Fruit fly (Drosophila melanogaster): Measurements from ENCODE around the gene p53.
A peak's percentile ranks its signal among the peaks of the same experiment; 100 is the strongest.

The p53 gene

dm6 chr3R:23028506-23028905 lies 25.4 kb downstream of the p53 start (continued):
- TF ChIP-seq Doc3 (GFP tag; IDR thresholded peaks at IDR 0.05; ENCODE audit: partially characterized antibody) (no peak), hbn (GFP tag; IDR thresholded peaks at IDR 0.05; ENCODE audit: partially characterized antibody) (no peak), chm (GFP tag; IDR thresholded peaks at IDR 0.05) (no peak), B-H2 (GFP tag; optimal IDR thresholded peaks at IDR 0.05) (no peak), D19B (GFP tag; optimal IDR thresholded peaks at IDR 0.05) (peak; percentile 40), Chrac-16 (GFP tag; optimal IDR thresholded peaks at IDR 0.05) (peak; percentile 53), Oli (tag; optimal IDR thresholded peaks at IDR 0.05) (peak; percentile 32), CG8924 (tag; optimal IDR thresholded peaks at IDR 0.05) (peak; percentile 8), Bdp1 (GFP tag; optimal IDR thresholded peaks at IDR 0.05) (peak; percentile 24), CG12155 (GFP tag; optimal IDR thresholded peaks at IDR 0.05) (peak; percentile 62), slou (GFP tag; optimal IDR thresholded peaks at IDR 0.05) (no peak), sens (GFP tag) (peak; percentile 81), HLH54F (GFP tag; optimal IDR thresholded peaks at IDR 0.05) (peak; percentile 56), dpn (GFP tag; optimal IDR thresholded peaks at IDR 0.05) (peak; percentile 40 to 71), ranshi (GFP tag; IDR thresholded peaks at IDR 0.05) (peak; percentile 53; the same call in 1 of the 2 replicates), Xrp1 (GFP tag; IDR thresholded peaks at IDR 0.05) (peak; percentile 50; the same call in 1 of the 2 replicates), MBD-R2 (GFP tag; IDR thresholded peaks at IDR 0.05) (peak; percentile 33; the same call in 1 of the 2 replicates), chinmo (GFP tag; IDR thresholded peaks at IDR 0.05; ENCODE audit: partially characterized antibody) (no peak), CG2202 (tag; optimal IDR thresholded peaks at IDR 0.05) (no peak), shn (GFP tag; optimal IDR thresholded peaks at IDR 0.05) (peak; percentile 34), trem (tag; optimal IDR thresholded peaks at IDR 0.05) (no peak), Camta (GFP tag; optimal IDR thresholded peaks at IDR 0.05) (no peak), CoRest (tag; optimal IDR thresholded peaks at IDR 0.05) (peak; percentile 50), fd3F (GFP tag; optimal IDR thresholded peaks at IDR 0.05) (peak; percentile 60), sr (GFP tag; IDR thresholded peaks at IDR 0.05) (no peak), CG4707 (GFP tag; optimal IDR thresholded peaks at IDR 0.05) (no peak), dan (GFP tag; IDR thresholded peaks at IDR 0.05) (no peak), H2.0 (GFP tag; IDR thresholded peaks at IDR 0.05) (peak; percentile 45; the same call in 1 of the 2 replicates), CG17829 (tag; optimal IDR thresholded peaks at IDR 0.05) (no peak), Mes4 (GFP tag; optimal IDR thresholded peaks at IDR 0.05) (no peak), Asciz (GFP tag; optimal IDR thresholded peaks at IDR 0.05) (no peak), grn (GFP tag; optimal IDR thresholded peaks at IDR 0.05) (no peak), CG30403 (GFP tag; optimal IDR thresholded peaks at IDR 0.05) (peak; percentile 60), CG7372 (GFP tag; IDR thresholded peaks at IDR 0.05) (peak; percentile 71)

- TF ChIP-seq CG4360 (GFP tag; IDR thresholded peaks at IDR 0.05), result peak; percentile 44
- no peak for TF ChIP-seq CG10267 (tag; optimal IDR thresholded peaks at IDR 0.05)
- 0 out of 3 replicates have a peak, but pooled peaks have one; percentile 3 for TF ChIP-seq CG17361 (GFP tag; IDR thresholded peaks at IDR 0.05)
- TF ChIP-seq Stat92E (GFP tag; optimal IDR thresholded peaks at IDR 0.05), result no peak
- TF ChIP-seq Oli (tag; optimal IDR thresholded peaks at IDR 0.05), result no peak
- no peak for TF ChIP-seq crp (GFP tag; optimal IDR thresholded peaks at IDR 0.05)
- no peak for TF ChIP-seq CG30020 (tag; optimal IDR thresholded peaks at IDR 0.05)
- no peak for TF ChIP-seq CG42726 (GFP tag; IDR thresholded peaks at IDR 0.05; ENCODE audit: partially characterized antibody)
- no peak for TF ChIP-seq slou (GFP tag; optimal IDR thresholded peaks at IDR 0.05)
- no peak for TF ChIP-seq CG7745 (tag; optimal IDR thresholded peaks at IDR 0.05)
- peak; percentile 96 for TF ChIP-seq twi (tag; optimal IDR thresholded peaks at IDR 0.05)
- no peak for TF ChIP-seq Sin3A (optimal IDR thresholded peaks at IDR 0.05)
- no peak for TF ChIP-seq toy (GFP tag; IDR thresholded peaks at IDR 0.05)
- TF ChIP-seq crc (GFP tag; optimal IDR thresholded peaks at IDR 0.05), result no peak
- no peak for TF ChIP-seq her (GFP tag; optimal IDR thresholded peaks at IDR 0.05)
- no peak for TF ChIP-seq vvl (GFP tag; IDR thresholded peaks at IDR 0.05)
- TF ChIP-seq Fer2 (tag; optimal IDR thresholded peaks at IDR 0.05), result no peak
- no peak for TF ChIP-seq CG6272 (GFP tag; IDR thresholded peaks at IDR 0.05)
These were observed 26.5 kb downstream of the p53 start for dm6 chr3R:23027428-23027813.
